Worm (Caenorhabditis elegans) whole organism, late embryonic: Measurements from ENCODE around the gene srh-245.

Source experiments
- F13H6.1 ChIP-seq: sonication (generic microtip); optimal IDR thresholded peaks from 2 replicates; lab custom pipeline; 2016; ENCODE audit warnings: missing genetic modification characterization, missing compliant biosample characterization
- ceh-9 ChIP-seq: sonication (generic microtip); optimal IDR thresholded peaks from 2 replicates; lab custom pipeline; 2016; ENCODE audit warnings: mild to moderate bottlenecking, missing genetic modification characterization, inconsistent platforms, missing compliant biosample characterization

DNA sequence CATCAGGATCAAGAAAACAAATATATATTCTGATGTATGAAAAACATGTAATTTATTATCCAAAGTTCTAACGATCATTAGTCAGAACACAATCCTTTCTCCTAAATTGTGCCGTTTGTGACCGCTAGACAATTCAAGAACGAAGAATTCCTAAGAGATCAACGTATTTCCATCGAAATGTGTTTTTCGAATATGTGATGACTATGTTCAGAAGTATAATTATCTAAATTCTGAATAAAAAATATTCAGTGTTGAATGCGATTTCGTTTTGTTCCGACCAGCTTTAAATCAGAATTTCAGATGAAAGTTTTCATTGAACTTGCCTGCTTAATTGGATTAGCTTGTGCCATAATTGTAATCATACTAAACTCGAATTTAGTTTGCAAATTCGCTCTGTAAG is 46.5 kb upstream of the srh-245 start, which contains the start of gene srbc-37:
- TF ChIP-seq F13H6.1 (tag; lab: Kevin White, UChicago), result no peak
- TF ChIP-seq ceh-9 (tag; lab: Kevin White, UChicago), result no peak
